Fruit fly (Drosophila melanogaster) whole organism, adult: ENCODE results near the gene Lip4.
A peak's percentile ranks its signal among the peaks of the same experiment; 100 is the strongest.

Experiments used
- CG11617 ChIP-seq: fragments of 200-800 bp; sonication (Bioruptor generic); optimal IDR thresholded peaks from 2 replicates; lab custom pipeline; 2017; ENCODE audit warnings: mild to moderate bottlenecking, missing biosample characterization, missing genetic modification reagents, missing genetic modification characterization
- CG12768 ChIP-seq: fragments of 200-800 bp; sonication (Bioruptor generic); optimal IDR thresholded peaks from 2 replicates; lab custom pipeline; 2017; ENCODE audit warnings: missing biosample characterization, missing genetic modification characterization, mild to moderate bottlenecking, moderate library complexity, missing genetic modification reagents
- CG14711 ChIP-seq: fragments of 200-800 bp; sonication (Bioruptor generic); optimal IDR thresholded peaks from 2 replicates; lab custom pipeline; 2018; ENCODE audit warnings: missing biosample characterization, mild to moderate bottlenecking, missing genetic modification characterization, moderate library complexity
- CG1620 ChIP-seq: fragments of 200-800 bp; sonication (Bioruptor generic); optimal IDR thresholded peaks from 2 replicates; lab custom pipeline; 2016; ENCODE audit warnings: missing biosample characterization, missing genetic modification characterization
- CG33017 ChIP-seq: fragments of 200-800 bp; sonication (Bioruptor generic); optimal IDR thresholded peaks from 2 replicates; lab custom pipeline; 2018; ENCODE audit warnings: missing biosample characterization, mild to moderate bottlenecking, missing genetic modification characterization, moderate library complexity
- CG5204 ChIP-seq: fragments of 200-800 bp; sonication (Bioruptor generic); optimal IDR thresholded peaks from 2 replicates; lab custom pipeline; 2016; ENCODE audit warnings: missing biosample characterization, missing genetic modification characterization
- CG7045 ChIP-seq: fragments of 200-800 bp; sonication (Bioruptor generic); optimal IDR thresholded peaks from 2 replicates; lab custom pipeline; 2017; ENCODE audit warnings: missing biosample characterization, mild to moderate bottlenecking, missing genetic modification characterization
- CG7101 ChIP-seq: fragments of 200-800 bp; sonication (Bioruptor generic); optimal IDR thresholded peaks from 2 replicates; lab custom pipeline; 2018; ENCODE audit warnings: missing biosample characterization, mild to moderate bottlenecking, missing genetic modification characterization, moderate library complexity
- Clk ChIP-seq: fragments of 200-800 bp; sonication (Bioruptor generic); optimal IDR thresholded peaks from 2 replicates; lab custom pipeline; 2017; ENCODE audit warnings: missing biosample characterization, missing genetic modification characterization
- Crg-1 ChIP-seq: fragments of 200-800 bp; sonication (Bioruptor generic); optimal IDR thresholded peaks from 2 replicates; lab custom pipeline; 2016; ENCODE audit warnings: missing biosample characterization, missing genetic modification characterization
- Hr96 ChIP-seq: fragments of 200-800 bp; sonication (Bioruptor generic); optimal IDR thresholded peaks from 2 replicates; lab custom pipeline; 2016; ENCODE audit warnings: missing biosample characterization, missing genetic modification characterization
- Mnt ChIP-seq: fragments of 200-800 bp; sonication (Bioruptor generic); optimal IDR thresholded peaks from 2 replicates; lab custom pipeline; 2016; ENCODE audit warnings: missing biosample characterization, mild to moderate bottlenecking, missing genetic modification characterization
- bab1 ChIP-seq: fragments of 200-800 bp; sonication (Bioruptor generic); optimal IDR thresholded peaks from 3 replicates; lab custom pipeline; 2019; ENCODE audit warnings: missing biosample characterization, mild to moderate bottlenecking, missing genetic modification characterization, moderate library complexity
- cic ChIP-seq: fragments of 200-800 bp; sonication (Bioruptor generic); optimal IDR thresholded peaks from 2 replicates; lab custom pipeline; 2017; ENCODE audit warnings: missing biosample characterization, mild to moderate bottlenecking, missing genetic modification characterization, moderate library complexity
- cnc ChIP-seq, 2 experiments: fragments of >200 bp; optimal IDR thresholded peaks; 2 replicates each; lab custom pipeline; 2017
- kay ChIP-seq: fragments of 200-800 bp; sonication (Bioruptor generic); peaks from one replicate; lab custom pipeline; 2016; ENCODE audit warnings: missing biosample characterization, missing genetic modification characterization, borderline replicate concordance
- ovo ChIP-seq: fragments of 200-800 bp; sonication (Bioruptor generic); optimal IDR thresholded peaks from 2 replicates; lab custom pipeline; 2016; ENCODE audit warnings: missing biosample characterization, missing genetic modification characterization
- pad ChIP-seq: fragments of 200-800 bp; sonication (Bioruptor generic); optimal IDR thresholded peaks from 3 replicates; lab custom pipeline; 2017; ENCODE audit warnings: missing biosample characterization, missing genetic modification characterization, mild to moderate bottlenecking, moderate library complexity, missing genetic modification reagents
- tj ChIP-seq: fragments of 200-800 bp; sonication (Bioruptor generic); optimal IDR thresholded peaks from 3 replicates; lab custom pipeline; 2017; ENCODE audit warnings: missing biosample characterization, mild to moderate bottlenecking, missing genetic modification characterization, moderate library complexity
- toe ChIP-seq: fragments of 200-800 bp; sonication (Bioruptor generic); optimal IDR thresholded peaks from 2 replicates; lab custom pipeline; 2016; ENCODE audit warnings: missing biosample characterization, missing genetic modification characterization

Lip4 gene

DNA sequence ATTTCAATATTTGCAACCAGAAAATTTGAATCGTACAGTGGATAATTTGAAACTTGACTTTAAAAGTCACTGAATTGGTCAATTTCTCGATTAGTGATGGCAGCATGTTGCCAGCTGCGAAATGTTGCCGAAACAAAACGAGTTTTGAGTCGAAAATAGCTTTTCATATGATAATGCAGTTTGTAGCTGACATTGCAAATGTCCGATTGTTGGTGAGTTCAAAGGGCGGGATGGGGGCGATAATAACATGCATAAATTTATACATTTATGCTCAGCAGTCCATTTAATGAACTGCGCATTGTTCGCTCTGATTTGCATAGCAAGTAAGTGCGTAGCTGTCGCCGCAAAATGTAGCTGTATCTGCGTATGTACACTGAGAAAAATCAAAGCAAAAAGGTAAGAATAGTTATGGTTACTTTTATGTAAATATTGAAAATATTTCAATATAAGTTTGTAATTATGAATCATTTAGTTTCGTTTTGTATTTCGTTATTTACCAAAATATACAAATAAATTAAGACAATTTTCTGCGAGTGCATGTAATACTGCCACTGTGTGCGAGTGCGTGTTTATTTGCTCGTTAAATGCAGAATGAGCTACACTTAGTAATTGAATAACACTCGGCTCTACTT lies at the start of gene Lip4:
TSS of gene Lip4 (plus strand) at position 620 of the 632 bp plus-strand sequence.
- TF ChIP-seq pad (GFP tag; lab: Kevin White, UChicago) (peak; percentile 26), CG1620 (GFP tag; lab: Kevin White, UChicago) (peak; percentile 15), Hr96 (GFP tag; lab: Kevin White, UChicago) (no peak), Clk (GFP tag; lab: Kevin White, UChicago) (no peak), CG14711 (peak; percentile 66), Mnt (GFP tag; lab: Kevin White, UChicago) (no peak), CG11617 (peak; percentile 10), Crg-1 (no peak), CG7045 (GFP tag; lab: Kevin White, UChicago) (peak; percentile 61), ovo (GFP tag; lab: Kevin White, UChicago) (no peak), cnc (optimal IDR thresholded peaks at IDR 0.05; lab: Kevin White, UChicago) (no peak), CG33017 (peak; percentile 48), kay (GFP tag; lab: Kevin White, UChicago) (no peak), tj (GFP tag; lab: Kevin White, UChicago) (peak; percentile 64), bab1 (GFP tag; lab: Kevin White, UChicago) (peak; percentile 80), CG5204 (GFP tag; lab: Kevin White, UChicago) (peak; percentile 4), CG12768 (GFP tag; lab: Kevin White, UChicago) (no peak), toe (GFP tag; lab: Kevin White, UChicago) (no peak), CG7101 (peak; percentile 48), cic (no peak)

DNA sequence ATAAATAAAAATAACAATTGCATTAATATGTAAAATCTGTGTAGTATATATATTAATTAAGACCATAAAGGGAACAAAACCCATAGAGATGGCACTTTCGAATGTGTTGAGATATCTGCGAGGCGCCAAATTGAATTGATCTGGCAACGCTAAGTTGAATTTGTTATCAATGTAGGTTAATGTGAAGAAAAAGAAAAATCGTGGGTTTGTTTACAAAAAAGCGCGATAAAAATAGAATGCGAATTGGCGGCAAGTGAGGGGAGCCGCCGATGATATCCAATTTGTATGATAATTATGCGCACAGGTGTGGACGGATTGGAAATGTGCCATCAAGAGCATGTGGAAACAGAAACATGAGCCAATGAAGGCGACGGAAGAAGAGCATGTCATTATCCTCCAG lies 47.5 kb upstream of the Lip4 start:
- TF ChIP-seq Clk (GFP tag; lab: Kevin White, UChicago) (no peak), Mnt (GFP tag; lab: Kevin White, UChicago) (peak; percentile 42)

DNA sequence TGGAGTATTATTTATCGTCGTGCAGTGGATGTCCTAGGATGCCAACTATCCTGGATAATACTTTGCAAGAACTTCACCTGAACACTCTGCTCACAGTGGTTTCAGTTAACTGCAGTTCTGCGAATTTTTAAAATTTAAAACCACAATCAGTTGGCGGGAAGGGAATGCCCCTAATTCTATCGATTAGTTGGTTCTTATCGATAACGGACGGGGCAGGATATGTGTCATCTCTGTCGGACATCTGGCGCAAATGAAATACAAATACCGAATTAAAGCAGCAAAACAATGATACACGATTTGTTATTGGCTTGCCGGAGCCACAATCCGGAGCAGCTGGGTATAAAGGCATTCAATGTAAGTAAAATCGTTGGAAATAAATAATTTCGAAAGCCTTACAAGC lies 44.3 kb upstream of the Lip4 start, which contains the start of gene Grip75:
TSS of gene Grip75 (plus strand) at position 223 of the 400 bp plus-strand sequence.
- TF ChIP-seq ovo (GFP tag; lab: Kevin White, UChicago) = no peak
- TF ChIP-seq toe (GFP tag; lab: Kevin White, UChicago) = no peak
- TF ChIP-seq CG7045 (GFP tag; lab: Kevin White, UChicago) = no peak
- TF ChIP-seq CG5204 (GFP tag; lab: Kevin White, UChicago) = no peak
- no peak for TF ChIP-seq CG12768 (GFP tag; lab: Kevin White, UChicago)
- no peak for TF ChIP-seq bab1 (GFP tag; lab: Kevin White, UChicago)
- TF ChIP-seq pad (GFP tag; lab: Kevin White, UChicago) = no peak
- no peak for TF ChIP-seq Mnt (GFP tag; lab: Kevin White, UChicago)
- TF ChIP-seq CG1620 (GFP tag; lab: Kevin White, UChicago) = no peak
- TF ChIP-seq CG33017 = no peak
- TF ChIP-seq Hr96 (GFP tag; lab: Kevin White, UChicago) = no peak
- no peak for TF ChIP-seq Clk (GFP tag; lab: Kevin White, UChicago)
- no peak for TF ChIP-seq Crg-1

DNA sequence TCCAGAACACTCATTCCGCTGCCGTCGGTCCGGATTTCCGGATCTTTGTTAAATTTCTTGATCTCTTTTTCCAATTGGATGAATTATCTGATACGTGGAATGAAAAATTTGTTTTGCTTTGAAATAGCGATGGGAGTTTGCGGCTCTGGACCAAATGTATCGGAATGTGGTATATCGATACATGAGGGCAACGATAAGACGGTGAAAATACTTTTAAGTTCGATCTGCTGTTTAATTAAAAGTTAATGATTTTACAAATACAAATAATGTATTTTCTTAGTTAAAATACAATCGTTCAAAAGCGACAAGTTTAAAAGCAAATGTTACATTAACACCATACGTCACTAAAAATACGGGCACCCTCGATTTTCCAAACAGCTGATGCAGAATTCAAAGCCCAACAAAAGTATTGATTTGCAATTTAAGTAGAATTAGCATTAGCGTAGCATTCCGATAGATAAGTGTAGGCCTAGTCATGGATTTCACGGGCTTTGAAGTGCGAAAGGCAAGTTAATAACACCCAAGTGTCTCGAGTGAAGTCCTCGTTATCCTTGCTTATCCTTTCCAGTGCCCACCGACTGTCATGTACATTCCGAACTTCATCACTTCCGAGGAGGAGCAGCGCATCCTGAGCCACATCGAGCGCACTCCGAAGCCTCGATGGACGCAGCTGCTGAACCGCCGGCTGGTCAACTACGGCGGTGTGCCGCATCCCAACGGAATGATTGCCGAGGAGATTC lies 38.7 kb upstream of the Lip4 start, which contains the start of the genes Cog4 and CG6144:
TSS of gene Cog4 (minus strand) at position 139 of the 740 bp plus-strand sequence.
TSS of gene CG6144 (plus strand) at position 211 of the 740 bp plus-strand sequence.
- TF ChIP-seq CG7101 (peak; percentile 6), CG12768 (GFP tag; lab: Kevin White, UChicago) (no peak), tj (GFP tag; lab: Kevin White, UChicago) (peak; percentile 34), CG11617 (peak; percentile 37), Mnt (GFP tag; lab: Kevin White, UChicago) (peak; percentile 36), CG14711 (peak; percentile 32), bab1 (GFP tag; lab: Kevin White, UChicago) (peak; percentile 74), kay (GFP tag; lab: Kevin White, UChicago) (no peak)

DNA sequence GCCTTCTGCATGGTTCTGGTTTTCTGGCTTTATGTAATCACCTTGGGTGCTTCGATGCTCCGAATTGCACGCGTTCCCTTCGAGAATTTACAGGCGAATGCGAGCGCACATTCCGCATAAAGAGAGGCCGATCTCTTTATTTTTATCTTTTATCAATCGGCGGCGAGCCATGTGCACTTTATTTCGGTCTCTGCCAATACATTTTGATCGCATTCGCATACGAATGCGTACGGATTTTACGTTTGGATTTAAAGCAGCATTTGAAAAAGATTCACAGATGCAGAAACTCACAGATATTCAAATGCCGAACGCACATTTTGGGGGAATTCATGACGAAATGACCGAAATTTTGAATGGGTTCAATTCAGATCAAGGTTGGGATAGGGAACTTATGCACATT lies 36.0 kb upstream of the Lip4 start, which contains the start of gene CG13144:
TSS of gene CG13144 (minus strand) at position 101 of the 400 bp plus-strand sequence.
- TF ChIP-seq CG11617 = no peak
- TF ChIP-seq CG33017 = no peak
- TF ChIP-seq tj (GFP tag; lab: Kevin White, UChicago) = no peak
- no peak for TF ChIP-seq CG7045 (GFP tag; lab: Kevin White, UChicago)
- TF ChIP-seq CG14711 = no peak
- no peak for TF ChIP-seq Clk (GFP tag; lab: Kevin White, UChicago)
- no peak for TF ChIP-seq cnc (optimal IDR thresholded peaks at IDR 0.05; lab: Kevin White, UChicago)
- no peak for TF ChIP-seq cic
- no peak for TF ChIP-seq Crg-1

DNA sequence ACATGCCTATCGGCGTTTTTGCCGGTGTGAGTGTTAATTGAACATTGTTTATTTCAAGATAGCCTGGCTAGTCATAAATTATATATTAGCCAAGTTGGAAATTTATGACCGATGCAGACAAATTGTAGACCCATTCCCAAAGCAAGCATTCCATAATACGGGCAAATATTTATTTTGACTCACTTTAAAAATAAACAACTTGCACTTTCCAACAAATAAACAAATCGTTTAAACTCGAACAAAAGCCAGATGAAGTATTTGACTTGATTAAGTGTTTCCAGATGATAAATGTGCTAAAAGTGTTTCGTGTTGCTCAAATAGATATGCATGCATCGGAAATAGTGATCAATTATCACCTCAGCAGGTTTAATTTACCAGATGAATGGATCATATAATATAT lies 31.9 kb upstream of the Lip4 start:
- TF ChIP-seq bab1 (GFP tag; lab: Kevin White, UChicago) = no peak

DNA sequence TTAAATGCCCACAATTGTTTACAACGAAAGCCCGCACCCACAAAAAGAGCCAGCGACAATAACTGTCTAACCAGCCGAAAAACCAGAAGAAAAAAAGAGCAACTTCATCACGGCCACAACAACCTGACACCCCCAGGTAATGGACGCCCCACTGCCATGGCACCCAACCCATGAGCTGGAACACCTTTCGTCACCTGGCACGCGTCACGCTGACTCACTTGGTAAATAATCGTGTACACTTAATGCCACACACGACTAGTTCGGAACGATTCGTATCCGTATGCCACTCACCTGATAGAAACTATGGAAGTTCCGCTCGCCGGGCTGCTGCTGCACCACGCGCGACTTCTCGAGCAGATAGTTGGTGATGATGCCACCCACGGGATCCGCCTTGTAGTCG lies 31.0 kb upstream of the Lip4 start:
- TF ChIP-seq ovo (GFP tag; lab: Kevin White, UChicago) = no peak
- no peak for TF ChIP-seq Crg-1
- no peak for TF ChIP-seq CG5204 (GFP tag; lab: Kevin White, UChicago)
- no peak for TF ChIP-seq CG33017
- no peak for TF ChIP-seq cic
- TF ChIP-seq CG14711 = no peak
- no peak for TF ChIP-seq Clk (GFP tag; lab: Kevin White, UChicago)
- TF ChIP-seq kay (GFP tag; lab: Kevin White, UChicago) = no peak
